Worm (Caenorhabditis elegans) whole organism, early embryonic: ENCODE measurements around the gene sek-1.

Experiments used
- F13C5.2 ChIP-seq: sonication (generic microtip); optimal IDR thresholded peaks from 2 replicates; lab custom pipeline; 2017; ENCODE audit warnings: mild to moderate bottlenecking, missing genetic modification characterization, inconsistent platforms, missing compliant biosample characterization
- aly-1 ChIP-seq: sonication (generic microtip); optimal IDR thresholded peaks from 2 replicates; lab custom pipeline; 2016; ENCODE audit warnings: missing genetic modification characterization, missing compliant biosample characterization
- ama-1 ChIP-seq: fragments of 150-350 bp; optimal IDR thresholded peaks from 2 replicates; lab custom pipeline; 2014
- ceh-13 ChIP-seq: fragments of 200-800 bp; sonication (Bioruptor generic); optimal IDR thresholded peaks from 2 replicates; lab custom pipeline; 2018; ENCODE audit warnings: mild to moderate bottlenecking, missing genetic modification characterization, missing compliant biosample characterization
- ceh-36 ChIP-seq: sonication (generic microtip); optimal IDR thresholded peaks from 2 replicates; lab custom pipeline; 2016; ENCODE audit warnings: missing genetic modification characterization, inconsistent platforms, missing compliant biosample characterization
- ets-7 ChIP-seq: sonication (generic microtip); optimal IDR thresholded peaks from 2 replicates; lab custom pipeline; 2016; ENCODE audit warnings: missing genotype, missing genetic modification characterization, missing compliant biosample characterization
- flt-1 ChIP-seq: fragments of 200-800 bp; sonication (Bioruptor generic); IDR thresholded peaks from 2 replicates; pipeline ENCODE4 v1.3.6; 2022; ENCODE audit warnings: missing genetic modification characterization, missing compliant biosample characterization
- hmbx-1 ChIP-seq: sonication (generic microtip); optimal IDR thresholded peaks from 2 replicates; lab custom pipeline; 2016; ENCODE audit warnings: mild to moderate bottlenecking, missing genetic modification characterization, missing compliant biosample characterization
- hmg-4 ChIP-seq: fragments of 200-800 bp; sonication (Bioruptor generic); optimal IDR thresholded peaks from 2 replicates; lab custom pipeline; 2018; ENCODE audit warnings: mild to moderate bottlenecking, missing genetic modification characterization, missing compliant biosample characterization
- hnd-1 ChIP-seq: sonication (generic microtip); optimal IDR thresholded peaks from 2 replicates; lab custom pipeline; 2016; ENCODE audit warnings: missing genetic modification characterization, missing compliant biosample characterization
- pes-1 ChIP-seq: fragments of 200-800 bp; sonication (Bioruptor generic); IDR thresholded peaks from 2 replicates; pipeline ENCODE4 v1.3.6; 2022; ENCODE audit warnings: missing genetic modification reagents, missing genetic modification characterization, missing compliant biosample characterization
- sea-1 ChIP-seq: fragments of 200-800 bp; sonication (Bioruptor generic); conservative IDR thresholded peaks from 2 replicates; pipeline ENCODE4 v1.3.6; 2022; ENCODE audit warnings: missing genetic modification characterization, missing compliant biosample characterization
- tbx-11 ChIP-seq: fragments of 200-800 bp; sonication (Bioruptor generic); IDR thresholded peaks from 2 replicates; pipeline ENCODE4 v1.3.6; 2022; ENCODE audit warnings: missing genetic modification characterization, missing compliant biosample characterization
- tbx-37 ChIP-seq: fragments of 200-800 bp; sonication (Bioruptor generic); conservative IDR thresholded peaks from 2 replicates; pipeline ENCODE4 v1.3.6; 2022; ENCODE audit warnings: missing genetic modification reagents, missing genetic modification characterization, missing compliant biosample characterization
- tra-4 ChIP-seq: sonication (generic microtip); optimal IDR thresholded peaks from 2 replicates; lab custom pipeline; 2017; ENCODE audit warnings: missing genetic modification characterization, missing compliant biosample characterization

Gene sek-1

DNA sequence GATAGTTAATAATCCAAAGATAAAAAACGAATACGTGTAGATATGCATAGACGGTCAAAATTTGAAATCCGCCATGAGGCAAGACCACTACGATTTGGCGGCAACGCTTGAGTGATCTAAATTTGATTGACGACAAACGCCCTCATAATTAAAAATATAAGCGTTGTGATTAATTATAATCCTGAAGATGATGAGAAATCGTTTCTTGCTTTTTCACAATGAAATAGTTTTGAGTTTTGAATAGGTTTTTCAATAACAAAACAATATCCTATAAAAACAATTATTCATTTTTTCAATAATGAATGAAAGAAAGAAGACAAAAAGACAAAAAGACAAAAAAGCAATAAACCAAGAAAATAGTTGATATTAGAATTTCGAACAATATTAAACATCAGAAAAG, 30.9 kb downstream of the sek-1 start, which contains the start of gene C54D2.6:
TSS of gene C54D2.6 (minus strand) at position 101 of the 400 bp plus-strand sequence.
- TF ChIP-seq tra-4 (no peak), ceh-36 (tag; lab: Kevin White, UChicago) (no peak), aly-1 (tag; lab: Kevin White, UChicago) (no peak), hmg-4 (GFP tag; lab: Kevin White, UChicago) (no peak), F13C5.2 (tag; lab: Kevin White, UChicago) (no peak), ama-1 (lab: Kevin White, UChicago) (no peak), hnd-1 (tag; lab: Kevin White, UChicago) (no peak), ets-7 (tag; lab: Kevin White, UChicago) (no peak), hmbx-1 (tag; lab: Kevin White, UChicago) (no peak), flt-1 (GFP tag; lab: Robert Waterston, UW) (no peak), pes-1 (GFP tag; lab: Robert Waterston, UW) (no peak), tbx-37 (no peak), ceh-13 (GFP tag; lab: Kevin White, UChicago) (no peak), tbx-11 (GFP tag; lab: Robert Waterston, UW) (no peak), sea-1 (GFP tag; lab: Robert Waterston, UW) (no peak)

DNA sequence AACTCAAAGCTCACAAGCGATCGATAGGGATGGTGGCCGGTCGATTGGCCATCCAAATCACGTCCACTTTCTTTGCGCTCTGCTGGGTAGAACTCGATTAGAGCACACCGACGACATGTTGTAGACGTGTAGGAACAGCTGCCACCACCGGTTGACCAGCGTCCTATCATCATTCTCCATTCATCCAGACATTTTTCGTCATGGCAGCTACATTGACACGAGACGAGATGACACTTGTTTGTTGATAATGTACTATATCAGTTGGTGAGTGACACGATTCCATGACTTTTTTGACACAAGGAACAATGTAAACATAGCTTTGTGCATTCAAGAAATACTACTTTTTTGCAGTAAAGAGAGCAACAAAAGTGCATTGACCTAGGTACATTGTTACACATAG, 50.0 kb downstream of the sek-1 start:
- TF ChIP-seq sea-1 (GFP tag; lab: Robert Waterston, UW) (no peak), hnd-1 (tag; lab: Kevin White, UChicago) (no peak), flt-1 (GFP tag; lab: Robert Waterston, UW) (no peak)

ce11 chrX:7867307-7867706, 50.8 kb downstream of the sek-1 start:
- TF ChIP-seq F13C5.2 (tag; lab: Kevin White, UChicago): no peak
